Fruit fly (Drosophila melanogaster): Measurements from ENCODE around the gene Ptpmeg.

DNA sequence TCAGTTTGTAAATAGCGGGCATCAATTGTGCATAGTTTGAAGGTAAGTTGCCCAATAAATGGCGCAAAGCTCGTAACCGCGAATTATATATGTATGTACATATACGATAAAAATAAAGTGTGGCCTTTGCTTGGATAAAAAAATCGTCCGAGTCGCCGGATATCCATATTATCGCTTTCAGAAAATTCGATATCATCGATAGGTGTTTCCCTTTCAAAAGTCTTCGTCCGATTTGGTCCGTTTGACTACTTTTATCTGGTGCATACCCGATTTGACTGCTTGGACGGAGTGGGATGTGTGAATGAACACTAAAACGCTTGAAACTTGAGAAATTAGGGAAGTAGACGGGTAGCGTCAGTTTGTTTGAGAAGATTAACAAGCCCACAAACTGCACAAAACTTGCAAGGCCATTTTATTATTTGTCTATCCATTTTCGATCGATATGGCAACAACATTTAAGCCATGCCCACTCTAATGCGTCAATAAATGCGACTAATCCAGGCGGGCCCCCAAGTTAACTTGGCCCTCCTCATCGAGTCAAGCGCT, 1.3 kb downstream of the Ptpmeg start:
- TF ChIP-seq CG14655 (GFP tag; optimal IDR thresholded peaks at IDR 0.05) (no peak), CG10348 (GFP tag; IDR thresholded peaks at IDR 0.05) (no peak), CG32121 (GFP tag; IDR thresholded peaks at IDR 0.05) (no peak), CG17806 (tag; optimal IDR thresholded peaks at IDR 0.05) (no peak), CG8159 (tag; optimal IDR thresholded peaks at IDR 0.05) (no peak), Pif1A (GFP tag; optimal IDR thresholded peaks at IDR 0.05) (no peak), CG15710 (tag; optimal IDR thresholded peaks at IDR 0.05) (no peak), Snoo (tag; optimal IDR thresholded peaks at IDR 0.05) (no peak), rn (GFP tag; IDR thresholded peaks at IDR 0.05) (no peak), EcR (GFP tag; optimal IDR thresholded peaks at IDR 0.05) (no peak), fd96Ca (GFP tag; IDR thresholded peaks at IDR 0.05) (no peak)

Data from whole organism, pupa.